Worm (Caenorhabditis elegans): ENCODE data around the gene kin-29.

DNA sequence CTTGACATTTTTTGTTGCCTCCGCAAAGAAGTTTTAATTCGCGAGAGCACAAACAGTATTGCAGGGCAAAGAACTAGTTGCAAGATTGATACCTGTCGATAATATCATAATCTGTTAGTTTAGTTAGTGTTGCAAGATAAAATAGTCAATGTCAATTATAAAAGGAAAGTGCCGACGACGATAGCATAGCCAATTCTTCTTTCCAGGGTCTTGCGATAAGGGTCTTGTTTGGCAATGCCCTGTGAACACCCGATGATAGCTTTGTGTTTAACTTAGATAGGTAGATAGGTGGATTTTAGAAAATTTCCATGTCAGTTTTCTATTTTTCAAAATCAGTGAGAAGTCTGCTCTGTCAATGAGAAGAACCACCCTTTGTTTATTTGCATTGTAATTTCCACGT, 57.9 kb downstream of the kin-29 start:
- TF ChIP-seq nhr-80 (tag; optimal IDR thresholded peaks at IDR 0.05) (no peak), ceh-27 (GFP tag; optimal IDR thresholded peaks at IDR 0.05) (no peak), atf-7 (tag; optimal IDR thresholded peaks at IDR 0.05) (no peak), nhr-27 (tag; optimal IDR thresholded peaks at IDR 0.05) (no peak), B0019.2 (GFP tag; conservative IDR thresholded peaks at IDR 0.05) (no peak), C17E4.6 (GFP tag; IDR thresholded peaks at IDR 0.05) (no peak), ceh-100 (GFP tag; IDR thresholded peaks at IDR 0.05) (no peak), unc-62 (GFP tag; optimal IDR thresholded peaks at IDR 0.05) (no peak), efl-1 (GFP tag; optimal IDR thresholded peaks at IDR 0.05) (no peak), dox-1 (GFP tag; IDR thresholded peaks at IDR 0.05) (no peak), F33H1.4 (GFP tag; IDR thresholded peaks at IDR 0.05) (no peak), mxl-1 (tag; optimal IDR thresholded peaks at IDR 0.05) (no peak), zfh-2 (GFP tag; conservative IDR thresholded peaks at IDR 0.05) (no peak), ceh-91 (GFP tag; IDR thresholded peaks at IDR 0.05) (no peak)
